Fruit fly (Drosophila melanogaster) S2 (cell line): ENCODE results near the gene chb.

ENCODE experiments used
- CG8478 ChIP-seq: fragments of >200 bp; optimal IDR thresholded peaks from 2 replicates; lab custom pipeline; 2018
- CTCF ChIP-seq, 2 experiments: fragments of >200 bp; optimal IDR thresholded peaks; 2 replicates each; lab custom pipeline; 2018

dm6 chr3L:21174962-21175361, 2.3 kb downstream of the chb start:
- no peak for TF ChIP-seq CG8478
- TF ChIP-seq CTCF (optimal IDR thresholded peaks at IDR 0.05; lab: Kevin White, UChicago), result no peak
